Worm (Caenorhabditis elegans) whole organism, L3 larva: ENCODE results near the gene wdr-5.3.

Source experiments
- R02D3.7 ChIP-seq: fragments of 150-350 bp; optimal IDR thresholded peaks from 2 replicates; lab custom pipeline; 2014; ENCODE audit warnings: missing biosample characterization, missing genetic modification characterization
- aly-2 ChIP-seq: fragments of 150-350 bp; optimal IDR thresholded peaks from 2 replicates; lab custom pipeline; 2014; ENCODE audit warnings: missing biosample characterization, missing genetic modification characterization
- ama-1 ChIP-seq: fragments of 150-350 bp; optimal IDR thresholded peaks from 2 replicates; lab custom pipeline; 2018
- ceh-28 ChIP-seq: fragments of 150-350 bp; optimal IDR thresholded peaks from 2 replicates; lab custom pipeline; 2014; ENCODE audit warnings: missing biosample characterization, missing genetic modification reagents, missing genetic modification characterization
- ceh-82 ChIP-seq: fragments of 150-350 bp; optimal IDR thresholded peaks from 2 replicates; lab custom pipeline; 2014; ENCODE audit warnings: missing biosample characterization, missing genetic modification characterization
- ceh-9 ChIP-seq: sonication (generic microtip); optimal IDR thresholded peaks from 2 replicates; lab custom pipeline; 2018; ENCODE audit warnings: missing biosample characterization, missing genetic modification characterization
- egl-27 ChIP-seq: sonication (generic microtip); optimal IDR thresholded peaks from 4 replicates; lab custom pipeline; 2017; ENCODE audit warnings: missing biosample characterization, missing genetic modification reagents, missing genetic modification characterization
- egl-5 ChIP-seq: fragments of 150-350 bp; optimal IDR thresholded peaks from 2 replicates; lab custom pipeline; 2017; ENCODE audit warnings: missing biosample characterization, missing genetic modification reagents, missing genetic modification characterization, inconsistent platforms
- elt-2 ChIP-seq: sonication (generic microtip); optimal IDR thresholded peaks from 2 replicates; lab custom pipeline; 2016; ENCODE audit warnings: missing genetic modification reagents, mild to moderate bottlenecking, missing genetic modification characterization, missing compliant biosample characterization
- elt-3 ChIP-seq, 3 experiments: fragments of 150-350 bp in 1 of 3; sonication (generic microtip) in 2 of 3; optimal IDR thresholded peaks; 2 replicates in 2 of 3; 4 replicates in 1 of 3; lab custom pipeline; 2014 to 2017; ENCODE audit warnings: missing biosample characterization in 3 of 3, missing genetic modification characterization in 3 of 3
- eor-1 ChIP-seq, 2 experiments: fragments of 150-350 bp; optimal IDR thresholded peaks; 2 replicates each; lab custom pipeline; 2014 to 2018; ENCODE audit warnings: missing biosample characterization in 2 of 2, missing genetic modification characterization in 2 of 2
- fkh-2 ChIP-seq: fragments of 150-350 bp; optimal IDR thresholded peaks from 2 replicates; lab custom pipeline; 2014; ENCODE audit warnings: missing biosample characterization, missing genetic modification reagents, missing genetic modification characterization
- fos-1 ChIP-seq: fragments of 150-350 bp; optimal IDR thresholded peaks from 2 replicates; lab custom pipeline; 2014; ENCODE audit warnings: missing biosample characterization, missing genetic modification characterization
- jun-1 ChIP-seq: fragments of 150-350 bp; optimal IDR thresholded peaks from 2 replicates; lab custom pipeline; 2014; ENCODE audit warnings: missing biosample characterization, missing genetic modification reagents, missing genetic modification characterization
- mml-1 ChIP-seq: fragments of 150-350 bp; sonication (generic microtip); optimal IDR thresholded peaks from 3 replicates; lab custom pipeline; 2014; ENCODE audit warnings: missing biosample characterization, missing genetic modification characterization
- nhr-11 ChIP-seq: fragments of 150-350 bp; optimal IDR thresholded peaks from 2 replicates; lab custom pipeline; 2014; ENCODE audit warnings: missing biosample characterization, missing genetic modification characterization
- nhr-23 ChIP-seq: fragments of 150-350 bp; optimal IDR thresholded peaks from 2 replicates; lab custom pipeline; 2014; ENCODE audit warnings: missing biosample characterization, missing genetic modification reagents, missing genetic modification characterization
- nhr-237 ChIP-seq: fragments of 150-350 bp; optimal IDR thresholded peaks from 2 replicates; lab custom pipeline; 2014; ENCODE audit warnings: missing biosample characterization, missing genetic modification characterization
- nhr-25 ChIP-seq: sonication (generic microtip); optimal IDR thresholded peaks from 2 replicates; lab custom pipeline; 2017; ENCODE audit warnings: missing biosample characterization, missing genetic modification characterization
- nhr-28 ChIP-seq: fragments of 150-350 bp; optimal IDR thresholded peaks from 2 replicates; lab custom pipeline; 2014; ENCODE audit warnings: missing biosample characterization, missing genetic modification characterization
- nhr-43 ChIP-seq: sonication (generic microtip); optimal IDR thresholded peaks from 2 replicates; lab custom pipeline; 2016; ENCODE audit warnings: mild to moderate bottlenecking, missing genetic modification characterization, missing compliant biosample characterization; ENCODE audit not compliant: poor library complexity, severe bottlenecking
- nhr-76 ChIP-seq: fragments of 150-350 bp; sonication (generic microtip); optimal IDR thresholded peaks from 5 replicates; lab custom pipeline; 2014; ENCODE audit warnings: missing biosample characterization, missing genetic modification characterization
- nhr-77 ChIP-seq: fragments of 150-350 bp; optimal IDR thresholded peaks from 2 replicates; lab custom pipeline; 2014; ENCODE audit warnings: missing biosample characterization, missing genetic modification characterization
- pha-4 ChIP-seq: fragments of 150-350 bp; optimal IDR thresholded peaks from 2 replicates; lab custom pipeline; 2014; ENCODE audit warnings: missing biosample characterization, missing genetic modification reagents, missing genetic modification characterization
- pqm-1 ChIP-seq: fragments of 150-350 bp; optimal IDR thresholded peaks from 2 replicates; lab custom pipeline; 2017; ENCODE audit warnings: missing biosample characterization, missing genetic modification characterization, inconsistent platforms
- sea-2 ChIP-seq: fragments of 150-350 bp; sonication (generic microtip); optimal IDR thresholded peaks from 4 replicates; lab custom pipeline; 2014; ENCODE audit warnings: missing biosample characterization, missing genetic modification reagents, missing genetic modification characterization
- snpc-4 ChIP-seq: fragments of 150-350 bp; optimal IDR thresholded peaks from 2 replicates; lab custom pipeline; 2014; ENCODE audit warnings: missing biosample characterization, missing genetic modification characterization
- unc-39 ChIP-seq: sonication (generic microtip); optimal IDR thresholded peaks from 4 replicates; lab custom pipeline; 2017; ENCODE audit warnings: missing biosample characterization, missing genetic modification characterization
- ztf-11 ChIP-seq: fragments of 150-350 bp; optimal IDR thresholded peaks from 2 replicates; lab custom pipeline; 2014; ENCODE audit warnings: missing biosample characterization, missing genetic modification characterization
- ztf-4 ChIP-seq: fragments of 150-350 bp; optimal IDR thresholded peaks from 2 replicates; lab custom pipeline; 2014; ENCODE audit warnings: missing biosample characterization, missing genetic modification characterization

Gene wdr-5.3

ce11 chrV:10745034-10745433, 8.1 kb downstream of the wdr-5.3 start, which contains the start of gene srj-21:
TSS of gene srj-21 (plus strand) at chrV:10745334.
- TF ChIP-seq sea-2 (GFP tag; lab: Kevin White, UChicago) (no peak), ceh-9 (tag; lab: Kevin White, UChicago) (no peak), ceh-28 (no peak), fos-1 (tag; lab: Kevin White, UChicago) (no peak), ceh-82 (no peak), aly-2 (tag; lab: Kevin White, UChicago) (no peak), nhr-77 (tag; lab: Kevin White, UChicago) (no peak), nhr-23 (tag; lab: Kevin White, UChicago) (no peak), R02D3.7 (no peak), egl-27 (tag; lab: Kevin White, UChicago) (no peak)
- TF ChIP-seq, all 47 proteins: peak for 0

ce11 chrV:10747263-10747951, 10.5 kb downstream of the wdr-5.3 start, which contains the start of the genes selt-1.2 and F28H7.2:
TSS of gene selt-1.2 (minus strand) at chrV:10747363.
TSS of gene F28H7.2 (plus strand) at chrV:10747901.
- TF ChIP-seq ztf-11 (tag; lab: Kevin White, UChicago) (no peak), pqm-1 (tag; lab: Kevin White, UChicago) (peak; percentile 40)
- TF ChIP-seq, all 47 proteins: peak for 1

ce11 chrV:10750630-10751029, 13.7 kb downstream of the wdr-5.3 start, which contains the start of gene F28H7.3:
TSS of gene F28H7.3 (minus strand) at chrV:10750788.
- TF ChIP-seq elt-2 (tag; lab: Kevin White, UChicago): peak; percentile 95
- TF ChIP-seq pqm-1 (tag; lab: Kevin White, UChicago): peak; percentile 96
- no peak for TF ChIP-seq ceh-28
- peak; percentile 61 for TF ChIP-seq jun-1 (tag; lab: Kevin White, UChicago)
- TF ChIP-seq nhr-43 (tag; lab: Kevin White, UChicago): no peak
- no peak for TF ChIP-seq nhr-76 (tag; lab: Kevin White, UChicago)

- TF ChIP-seq egl-5 (no peak), nhr-25 (tag; lab: Kevin White, UChicago) (no peak), ama-1 (no peak), nhr-76 (tag; lab: Kevin White, UChicago) (no peak), snpc-4 (tag; lab: Kevin White, UChicago) (no peak), nhr-28 (no peak), nhr-11 (no peak), ztf-4 (tag; lab: Kevin White, UChicago) (no peak), mml-1 (tag; lab: Kevin White, UChicago) (no peak), pqm-1 (tag; lab: Kevin White, UChicago) (no peak), unc-39 (tag; lab: Kevin White, UChicago) (no peak), pha-4 (tag; lab: Kevin White, UChicago) (no peak), fkh-2 (no peak), eor-1 (tag; optimal IDR thresholded peaks at IDR 0.05; lab: Kevin White, UChicago) (no peak), elt-3 (tag; optimal IDR thresholded peaks at IDR 0.05; lab: Kevin White, UChicago) (no peak)
- TF ChIP-seq, all 47 proteins: peak for 0
These were observed 17.1 kb downstream of the wdr-5.3 start, which contains the start of gene F28H7.7 for ce11 chrV:10754050-10754449. TSS of gene F28H7.7 (minus strand) at chrV:10754150.

ce11 chrV:10756698-10757097, 19.8 kb downstream of the wdr-5.3 start, which contains the start of gene irld-6:
TSS of gene irld-6 (minus strand) at chrV:10756798.
- no peak for TF ChIP-seq nhr-43 (tag; lab: Kevin White, UChicago)

- TF ChIP-seq nhr-237 (tag; lab: Kevin White, UChicago) (no peak), egl-5 (peak; percentile 40), nhr-23 (tag; lab: Kevin White, UChicago) (peak; percentile 35), nhr-25 (tag; lab: Kevin White, UChicago) (peak; percentile 83), elt-2 (tag; lab: Kevin White, UChicago) (no peak)
These were observed 20.2 kb downstream of the wdr-5.3 start for ce11 chrV:10757128-10757527.
